Worm (Caenorhabditis elegans): Measurements from ENCODE around the gene Y32B12B.8.

DNA sequence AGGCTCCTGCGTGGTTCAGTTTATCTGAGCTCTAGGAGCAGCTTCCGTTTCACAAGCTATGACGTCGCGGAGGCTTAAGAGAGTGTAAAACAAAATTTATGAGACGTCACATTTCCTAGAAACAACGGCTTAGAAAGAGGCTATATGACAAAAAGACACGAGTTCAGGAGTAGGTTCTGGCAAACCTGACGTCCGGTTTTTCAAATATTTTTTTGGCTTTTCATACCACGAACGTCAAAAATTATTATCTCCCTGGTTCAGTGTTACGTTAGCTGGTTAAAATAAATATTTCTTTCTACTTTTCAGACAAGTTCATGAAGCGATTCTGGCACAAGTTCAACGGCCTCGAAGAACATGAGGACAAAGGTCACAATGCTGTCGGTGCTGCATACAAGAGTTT is 7.5 kb upstream of the Y32B12B.8 start, which contains the start of gene F36D3.16:
- TF ChIP-seq mxl-3 (GFP tag; optimal IDR thresholded peaks at IDR 0.05) (no peak), ceh-28 (tag; optimal IDR thresholded peaks at IDR 0.05) (no peak), nhr-77 (tag; optimal IDR thresholded peaks at IDR 0.05) (no peak), unc-39 (tag; optimal IDR thresholded peaks at IDR 0.05) (no peak), ceh-32 (tag; optimal IDR thresholded peaks at IDR 0.05; ENCODE audit: poor library complexity) (no peak), pha-4 (GFP tag; IDR thresholded peaks at IDR 0.05) (no peak), pha-4 (tag; optimal IDR thresholded peaks at IDR 0.05) (no peak), T26A8.4 (GFP tag; IDR thresholded peaks at IDR 0.05) (no peak), ama-1 (optimal IDR thresholded peaks at IDR 0.05) (no peak)

All from whole organism, L4 larva.